Fruit fly (Drosophila melanogaster): ENCODE measurements around the gene Swip-1.

- TF ChIP-seq psq (optimal IDR thresholded peaks at IDR 0.05) (no peak), Dll (optimal IDR thresholded peaks at IDR 0.05) (no peak)
Observed at dm6 chr2L:19035013-19035412, 47.9 kb upstream of the Swip-1 start.

Measured in whole organism.